Fruit fly (Drosophila melanogaster) whole organism, prepupa: ENCODE measurements around the gene Or85e.

Experiments used
- Blimp-1 ChIP-seq: fragments of 200-800 bp; sonication (Bioruptor generic); optimal IDR thresholded peaks from 3 replicates; lab custom pipeline; 2017; ENCODE audit warnings: missing biosample characterization, missing genetic modification characterization, mild to moderate bottlenecking, moderate library complexity, missing genetic modification reagents
- CG10631 ChIP-seq: fragments of 200-800 bp; sonication (Bioruptor generic); optimal IDR thresholded peaks from 2 replicates; lab custom pipeline; 2016; ENCODE audit warnings: missing biosample characterization, missing genetic modification characterization
- CG10669 ChIP-seq: fragments of 200-800 bp; sonication (Bioruptor generic); optimal IDR thresholded peaks from 3 replicates; lab custom pipeline; 2018; ENCODE audit warnings: missing biosample characterization, mild to moderate bottlenecking, missing genetic modification characterization, moderate library complexity
- CG11294 ChIP-seq: fragments of 200-800 bp; sonication (Bioruptor generic); IDR thresholded peaks from 2 replicates; pipeline ENCODE4 v1.3.6; 2022; ENCODE audit warnings: missing biosample characterization, missing genetic modification characterization
- CG11762 ChIP-seq: fragments of 200-800 bp; sonication (Bioruptor generic); optimal IDR thresholded peaks from 3 replicates; lab custom pipeline; 2016; ENCODE audit warnings: missing biosample characterization, missing genetic modification characterization; ENCODE audit not compliant: insufficient read depth
- CG11902 ChIP-seq: fragments of 200-800 bp; sonication (Bioruptor generic); optimal IDR thresholded peaks from 3 replicates; lab custom pipeline; 2016; ENCODE audit warnings: missing biosample characterization, missing genetic modification characterization
- CG15336 ChIP-seq: fragments of 200-800 bp; sonication (Bioruptor generic); IDR thresholded peaks from 2 replicates; pipeline ENCODE4 v1.3.6; 2022; ENCODE audit warnings: missing biosample characterization, missing genetic modification characterization
- CG1621 ChIP-seq: fragments of 200-800 bp; sonication (Bioruptor generic); optimal IDR thresholded peaks from 3 replicates; lab custom pipeline; 2018; ENCODE audit warnings: missing biosample characterization, mild to moderate bottlenecking, missing genetic modification characterization
- CG3032 ChIP-seq: fragments of 200-800 bp; optimal IDR thresholded peaks from 2 replicates; lab custom pipeline; 2019; ENCODE audit warnings: missing biosample characterization, mild to moderate bottlenecking, missing genetic modification characterization, moderate library complexity
- CG31627 ChIP-seq: fragments of 200-800 bp; sonication (Bioruptor generic); optimal IDR thresholded peaks from 3 replicates; lab custom pipeline; 2016; ENCODE audit warnings: missing biosample characterization, missing genetic modification characterization
- CG32006 ChIP-seq: fragments of 200-800 bp; sonication (Bioruptor generic); optimal IDR thresholded peaks from 3 replicates; lab custom pipeline; 2017; ENCODE audit warnings: missing biosample characterization, mild to moderate bottlenecking, missing genetic modification characterization
- CG34406 ChIP-seq: fragments of 200-800 bp; sonication (Bioruptor generic); optimal IDR thresholded peaks from 3 replicates; lab custom pipeline; 2016; ENCODE audit warnings: missing biosample characterization, missing genetic modification characterization
- CG3919 ChIP-seq: fragments of 200-800 bp; sonication (Bioruptor generic); optimal IDR thresholded peaks from 3 replicates; lab custom pipeline; 2016; ENCODE audit warnings: missing biosample characterization, missing genetic modification characterization
- CG6163 ChIP-seq: fragments of 200-800 bp; sonication (Bioruptor generic); IDR thresholded peaks from 3 replicates; pipeline ENCODE4 v1.3.6; 2022; ENCODE audit warnings: missing biosample characterization, missing genetic modification characterization
- CG6276 ChIP-seq: fragments of 200-800 bp; sonication (Bioruptor generic); optimal IDR thresholded peaks from 2 replicates; lab custom pipeline; 2017; ENCODE audit warnings: missing biosample characterization, mild to moderate bottlenecking, missing genetic modification characterization
- CG6792 ChIP-seq: fragments of 200-800 bp; sonication (Bioruptor generic); optimal IDR thresholded peaks from 3 replicates; lab custom pipeline; 2016; ENCODE audit warnings: missing biosample characterization, missing genetic modification characterization
- CG6808 ChIP-seq: fragments of 200-800 bp; sonication (Bioruptor generic); optimal IDR thresholded peaks from 3 replicates; lab custom pipeline; 2017; ENCODE audit warnings: missing biosample characterization, missing genetic modification characterization, mild to moderate bottlenecking, moderate library complexity, missing genetic modification reagents
- CG6854 ChIP-seq: fragments of 200-800 bp; sonication (Bioruptor generic); optimal IDR thresholded peaks from 2 replicates; lab custom pipeline; 2017; ENCODE audit warnings: missing biosample characterization, mild to moderate bottlenecking, missing genetic modification characterization
- CG8119 ChIP-seq: fragments of 200-800 bp; sonication (Bioruptor generic); IDR thresholded peaks from 3 replicates; pipeline ENCODE4 v1.3.6; 2022; ENCODE audit warnings: missing biosample characterization, missing genetic modification characterization
- CG8319 ChIP-seq: fragments of 200-800 bp; sonication (Bioruptor generic); optimal IDR thresholded peaks from 3 replicates; lab custom pipeline; 2016; ENCODE audit warnings: missing biosample characterization, missing genetic modification characterization
- CG8632 ChIP-seq: fragments of 200-800 bp; sonication (Bioruptor generic); optimal IDR thresholded peaks from 3 replicates; lab custom pipeline; 2016; ENCODE audit warnings: missing biosample characterization, missing genetic modification characterization
- CG9139 ChIP-seq: fragments of 200-800 bp; sonication (Bioruptor generic); optimal IDR thresholded peaks from 3 replicates; lab custom pipeline; 2017; ENCODE audit warnings: missing biosample characterization, mild to moderate bottlenecking, missing genetic modification characterization
- Eip75B ChIP-seq: fragments of 200-800 bp; sonication (Bioruptor generic); optimal IDR thresholded peaks from 3 replicates; lab custom pipeline; 2016; ENCODE audit warnings: missing biosample characterization, missing genetic modification characterization
- Eip78C ChIP-seq: fragments of 200-800 bp; sonication (Bioruptor generic); peaks from one replicate; lab custom pipeline; 2016; ENCODE audit warnings: missing biosample characterization, missing genetic modification characterization
- Eip93F ChIP-seq: fragments of 200-800 bp; sonication (Bioruptor generic); optimal IDR thresholded peaks from 2 replicates; lab custom pipeline; 2016; ENCODE audit warnings: missing biosample characterization, mild to moderate bottlenecking, missing genetic modification characterization
- Ets21C ChIP-seq: fragments of 200-800 bp; sonication (Bioruptor generic); optimal IDR thresholded peaks from 3 replicates; lab custom pipeline; 2016; ENCODE audit warnings: missing biosample characterization, missing genetic modification characterization
- Gug ChIP-seq: fragments of 200-800 bp; sonication (Bioruptor generic); IDR thresholded peaks from 2 replicates; pipeline ENCODE4 v1.3.6; 2022; ENCODE audit warnings: missing biosample characterization, missing genetic modification characterization
- Hr38 ChIP-seq: sonication (Bioruptor generic); optimal IDR thresholded peaks from 2 replicates; lab custom pipeline; 2016; ENCODE audit warnings: missing biosample characterization, missing genetic modification characterization
- Hr39 ChIP-seq: fragments of 200-800 bp; sonication (Bioruptor generic); optimal IDR thresholded peaks from 2 replicates; lab custom pipeline; 2016; ENCODE audit warnings: missing biosample characterization, missing genetic modification characterization
- Hr4 ChIP-seq: fragments of 200-800 bp; sonication (Bioruptor generic); optimal IDR thresholded peaks from 3 replicates; lab custom pipeline; 2016; ENCODE audit warnings: missing biosample characterization, missing genetic modification characterization
- Lpt ChIP-seq: fragments of 200-800 bp; sonication (Bioruptor generic); optimal IDR thresholded peaks from 3 replicates; lab custom pipeline; 2016; ENCODE audit warnings: missing biosample characterization, missing genetic modification characterization
- Met ChIP-seq: fragments of 200-800 bp; sonication (Bioruptor generic); optimal IDR thresholded peaks from 3 replicates; lab custom pipeline; 2016; ENCODE audit warnings: missing biosample characterization, missing genetic modification characterization
- OdsH ChIP-seq: fragments of 200-800 bp; sonication (Bioruptor generic); optimal IDR thresholded peaks from 3 replicates; lab custom pipeline; 2016; ENCODE audit warnings: missing biosample characterization, missing genetic modification characterization
- Sox102F ChIP-seq: fragments of 200-800 bp; sonication (Bioruptor generic); optimal IDR thresholded peaks from 2 replicates; lab custom pipeline; 2016; ENCODE audit warnings: missing biosample characterization, mild to moderate bottlenecking, missing genetic modification characterization
- Sox14 ChIP-seq: fragments of 200-800 bp; sonication (Bioruptor generic); optimal IDR thresholded peaks from 3 replicates; lab custom pipeline; 2016; ENCODE audit warnings: missing biosample characterization, missing genetic modification characterization
- Sox15 ChIP-seq: fragments of 200-800 bp; sonication (Bioruptor generic); optimal IDR thresholded peaks from 3 replicates; lab custom pipeline; 2016; ENCODE audit warnings: missing biosample characterization, missing genetic modification characterization
- acj6 ChIP-seq: fragments of 200-800 bp; sonication (Bioruptor generic); optimal IDR thresholded peaks from 3 replicates; lab custom pipeline; 2016; ENCODE audit warnings: missing biosample characterization, missing genetic modification characterization
- dac ChIP-seq: fragments of 200-800 bp; sonication (Bioruptor generic); optimal IDR thresholded peaks from 2 replicates; lab custom pipeline; 2017; ENCODE audit warnings: missing biosample characterization, mild to moderate bottlenecking, missing genetic modification characterization
- dsx ChIP-seq: fragments of 200-800 bp; optimal IDR thresholded peaks from 3 replicates; lab custom pipeline; 2019; ENCODE audit warnings: missing biosample characterization, mild to moderate bottlenecking, missing genetic modification characterization, moderate library complexity; ENCODE audit not compliant: poor library complexity, severe bottlenecking
- eg ChIP-seq: fragments of 200-800 bp; sonication (Bioruptor generic); IDR thresholded peaks from 3 replicates; pipeline ENCODE4 v1.3.6; 2022; ENCODE audit warnings: missing biosample characterization, missing genetic modification characterization
- esn ChIP-seq: fragments of 200-800 bp; sonication (Bioruptor generic); optimal IDR thresholded peaks from 2 replicates; lab custom pipeline; 2016; ENCODE audit warnings: missing biosample characterization, mild to moderate bottlenecking, missing genetic modification characterization, moderate library complexity
- fd85E ChIP-seq: fragments of 200-800 bp; sonication (Bioruptor generic); optimal IDR thresholded peaks from 3 replicates; lab custom pipeline; 2016; ENCODE audit warnings: missing biosample characterization, missing genetic modification characterization
- fkh ChIP-seq: fragments of 200-800 bp; sonication (Bioruptor generic); optimal IDR thresholded peaks from 3 replicates; lab custom pipeline; 2017; ENCODE audit warnings: missing biosample characterization, mild to moderate bottlenecking, missing genetic modification characterization, moderate library complexity
- lz ChIP-seq: fragments of 200-800 bp; sonication (Bioruptor generic); optimal IDR thresholded peaks from 3 replicates; lab custom pipeline; 2016; ENCODE audit warnings: missing biosample characterization, missing genetic modification characterization
- net ChIP-seq: fragments of 200-800 bp; sonication (Bioruptor generic); optimal IDR thresholded peaks from 3 replicates; lab custom pipeline; 2016; ENCODE audit warnings: missing biosample characterization, missing genetic modification characterization
- pdm3 ChIP-seq: fragments of 200-800 bp; sonication (Bioruptor generic); optimal IDR thresholded peaks from 3 replicates; lab custom pipeline; 2016; ENCODE audit warnings: missing biosample characterization, missing genetic modification characterization
- salr ChIP-seq, 2 experiments: fragments of 200-800 bp; sonication (Bioruptor generic); optimal IDR thresholded peaks; 3 replicates each; lab custom pipeline; 2016 to 2018; ENCODE audit warnings: missing biosample characterization in 2 of 2, missing genetic modification characterization in 2 of 2, mild to moderate bottlenecking in 1 of 2
- spab ChIP-seq: fragments of 200-800 bp; sonication (Bioruptor generic); optimal IDR thresholded peaks from 2 replicates; lab custom pipeline; 2017; ENCODE audit warnings: missing biosample characterization, mild to moderate bottlenecking, missing genetic modification characterization, missing genetic modification reagents
- vri ChIP-seq: fragments of 200-800 bp; sonication (Bioruptor generic); optimal IDR thresholded peaks from 3 replicates; lab custom pipeline; 2016; ENCODE audit warnings: missing biosample characterization, mild to moderate bottlenecking, missing genetic modification characterization

The Or85e gene

DNA sequence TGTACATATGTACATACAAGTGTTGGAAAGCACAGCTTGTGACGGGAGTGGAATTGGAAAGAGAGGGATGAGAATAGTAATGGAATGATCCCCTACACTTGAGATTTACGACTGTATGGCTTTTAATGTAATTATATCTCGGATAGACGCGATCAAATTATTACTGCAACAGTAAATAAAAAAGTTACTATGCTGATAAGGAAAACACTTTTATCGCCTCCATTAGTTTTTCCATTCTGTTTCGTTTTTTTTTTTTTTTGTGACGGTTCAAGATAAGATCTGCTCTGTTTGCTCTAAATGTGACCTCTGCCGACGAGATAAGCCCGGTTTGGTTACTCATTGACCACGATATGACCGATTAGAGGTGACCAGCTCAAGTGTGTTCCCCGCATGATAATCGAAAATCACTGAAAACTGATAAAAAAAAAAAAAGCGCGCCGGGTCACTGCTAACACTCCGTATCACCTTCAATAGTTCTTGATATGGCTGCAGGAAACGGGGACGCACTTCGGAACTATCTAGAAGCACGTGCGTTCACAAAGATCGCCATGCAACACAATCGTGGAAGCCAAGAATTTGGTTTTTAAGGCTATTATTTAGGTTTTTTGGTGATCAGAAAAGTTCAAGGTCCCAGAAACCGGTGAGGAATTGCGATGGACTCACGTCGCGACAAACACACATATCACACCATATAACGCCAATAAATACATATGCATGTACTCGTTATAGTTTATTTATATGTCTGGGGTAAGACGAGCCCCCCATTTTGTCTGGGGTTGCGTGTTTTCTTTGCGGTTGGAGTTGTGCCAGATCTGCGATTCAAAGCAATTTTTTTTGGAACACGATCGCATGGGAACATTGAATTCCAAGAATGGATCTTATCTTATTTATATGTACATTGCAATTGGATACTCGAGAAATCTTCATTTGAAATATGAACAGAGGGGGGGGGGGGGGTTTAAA, 35.1 kb upstream of the Or85e start, which contains the start of gene p:
p (minus strand) TSS at position 156 of the 963 bp plus-strand sequence.
- peak; percentile 34 for TF ChIP-seq CG3032 (tag; lab: Kevin White, UChicago)
- TF ChIP-seq CG6792 (GFP tag; lab: Kevin White, UChicago): peak; percentile 50
- peak; percentile 58 for TF ChIP-seq Sox102F (GFP tag; lab: Kevin White, UChicago)
- TF ChIP-seq acj6 (GFP tag; lab: Kevin White, UChicago): peak; percentile 57
- TF ChIP-seq esn (GFP tag; lab: Kevin White, UChicago): peak; percentile 47
- peak; percentile 37 for TF ChIP-seq CG8319 (GFP tag; lab: Kevin White, UChicago)
- TF ChIP-seq net (GFP tag; lab: Kevin White, UChicago): peak; percentile 54
- TF ChIP-seq CG10669 (GFP tag; lab: Kevin White, UChicago): peak; percentile 37
- TF ChIP-seq CG1621 (tag; lab: Kevin White, UChicago): peak; percentile 5
- TF ChIP-seq Gug: peak; percentile 27; the same call in 1 of the 2 replicates
- no peak for TF ChIP-seq CG6854
- TF ChIP-seq Hr38 (GFP tag; lab: Kevin White, UChicago): no peak
- TF ChIP-seq CG11902: peak; percentile 22
- peak; percentile 87 for TF ChIP-seq Eip78C (GFP tag; lab: Kevin White, UChicago)
- peak; percentile 53 for TF ChIP-seq CG31627 (GFP tag; lab: Kevin White, UChicago)
- TF ChIP-seq dac: no peak
- TF ChIP-seq Sox14 (GFP tag; lab: Kevin White, UChicago): peak; percentile 61
- no peak for TF ChIP-seq dsx (GFP tag; lab: Kevin White, UChicago)
- peak; percentile 67 for TF ChIP-seq CG8119 (GFP tag; lab: Robert Waterston, UW)
- peak; percentile 32 for TF ChIP-seq CG10631
- no peak for TF ChIP-seq CG9139
- no peak for TF ChIP-seq Eip93F (GFP tag; lab: Kevin White, UChicago)
- no peak for TF ChIP-seq Blimp-1 (GFP tag; lab: Kevin White, UChicago)
- peak; percentile 58 for TF ChIP-seq Eip75B (GFP tag; lab: Kevin White, UChicago)
- TF ChIP-seq vri (GFP tag; lab: Kevin White, UChicago): peak; percentile 36
- TF ChIP-seq CG6163 (GFP tag; lab: Robert Waterston, UW): peak; percentile 49; the same call in 2 of the 3 replicates
- peak; percentile 37 for TF ChIP-seq CG11762 (GFP tag; lab: Kevin White, UChicago)
- TF ChIP-seq CG6808 (GFP tag; lab: Kevin White, UChicago): peak; percentile 28
- TF ChIP-seq CG11294: 0 out of 2 replicates have a peak, but pooled peaks have one; percentile 34
- TF ChIP-seq spab (GFP tag; lab: Kevin White, UChicago): no peak
- peak; percentile 37 for TF ChIP-seq CG34406 (GFP tag; lab: Kevin White, UChicago)
- TF ChIP-seq fd85E (GFP tag; lab: Kevin White, UChicago): no peak
- TF ChIP-seq OdsH (GFP tag; lab: Kevin White, UChicago): peak; percentile 69
- peak; percentile 15 to 33 for TF ChIP-seq salr (GFP tag; optimal IDR thresholded peaks at IDR 0.05; lab: Kevin White, UChicago)
- peak; percentile 63 for TF ChIP-seq Met
- TF ChIP-seq Ets21C (GFP tag; lab: Kevin White, UChicago): no peak
- TF ChIP-seq Sox15 (GFP tag; lab: Kevin White, UChicago): no peak
- TF ChIP-seq CG6276 (GFP tag; lab: Kevin White, UChicago): peak; percentile 4
- TF ChIP-seq lz (GFP tag; lab: Kevin White, UChicago): peak; percentile 47
- 0 out of 2 replicates have a peak, but pooled peaks have one; percentile 32 for TF ChIP-seq CG15336 (GFP tag; lab: Robert Waterston, UW)
- peak; percentile 49 for TF ChIP-seq Hr39 (GFP tag; lab: Kevin White, UChicago)
- peak; percentile 61 for TF ChIP-seq pdm3 (GFP tag; lab: Kevin White, UChicago)
- peak; percentile 80 for TF ChIP-seq fkh (GFP tag; lab: Kevin White, UChicago)
- peak; percentile 66; the same call in 2 of the 3 replicates for TF ChIP-seq eg (GFP tag; lab: Robert Waterston, UW)
- peak; percentile 23 for TF ChIP-seq CG8632
- TF ChIP-seq Hr4 (GFP tag; lab: Kevin White, UChicago): peak; percentile 46
- peak; percentile 70 for TF ChIP-seq CG3919 (GFP tag; lab: Kevin White, UChicago)
- TF ChIP-seq CG32006 (GFP tag; lab: Kevin White, UChicago): peak; percentile 51
- peak; percentile 44 for TF ChIP-seq Lpt (GFP tag; lab: Kevin White, UChicago)
